Worm (Caenorhabditis elegans): ENCODE results near the gene Y59A8B.19.
"Not testable (repeated sequence)": the region's sequence is repeated elsewhere in the genome, so short reads cannot be mapped to it uniquely, and the experiment has no call there.

Gene Y59A8B.19

ce11 chrV:18010737-18011136 lies 3.7 kb downstream of the Y59A8B.19 start, which contains the start of gene Y59A8B.26:
Gene Y59A8B.26 (minus strand): TSS chrV:18010837.
- TF ChIP-seq nhr-11 (tag; optimal IDR thresholded peaks at IDR 0.05); gmeb-2 (tag; optimal IDR thresholded peaks at IDR 0.05); C38D4.7 (GFP tag; optimal IDR thresholded peaks at IDR 0.05): not testable (repeated sequence)

- TF ChIP-seq eyg-1 (tag; optimal IDR thresholded peaks at IDR 0.05) (no peak), madf-2 (tag; optimal IDR thresholded peaks at IDR 0.05) (no peak), pax-1 (tag; optimal IDR thresholded peaks at IDR 0.05) (no peak)
Measured at ce11 chrV:18014116-18014515, 7.1 kb downstream of the Y59A8B.19 start, which contains the start of gene srh-133. Gene srh-133 (minus strand): TSS chrV:18014216.

- TF ChIP-seq fax-1 (tag; optimal IDR thresholded peaks at IDR 0.05) (no peak), lim-6 (tag; optimal IDR thresholded peaks at IDR 0.05) (no peak), fkh-6 (tag; optimal IDR thresholded peaks at IDR 0.05) (no peak), zip-5 (tag; optimal IDR thresholded peaks at IDR 0.05) (no peak), ceh-19 (GFP tag; optimal IDR thresholded peaks at IDR 0.05) (no peak), syd-9 (tag; optimal IDR thresholded peaks at IDR 0.05) (no peak), ceh-31 (tag; optimal IDR thresholded peaks at IDR 0.05) (no peak), nfya-1 (tag; optimal IDR thresholded peaks at IDR 0.05) (no peak), che-1 (tag; optimal IDR thresholded peaks at IDR 0.05) (no peak), elt-2 (tag; optimal IDR thresholded peaks at IDR 0.05) (no peak), sox-2 (GFP tag; IDR thresholded peaks at IDR 0.05) (no peak), hlh-15 (tag; optimal IDR thresholded peaks at IDR 0.05) (no peak), unc-3 (GFP tag; conservative IDR thresholded peaks at IDR 0.05) (no peak), unc-3 (tag; optimal IDR thresholded peaks at IDR 0.05) (no peak), rnt-1 (tag; optimal IDR thresholded peaks at IDR 0.05) (no peak), hlh-13 (GFP tag; optimal IDR thresholded peaks at IDR 0.05) (no peak), T23F11.4 (GFP tag; optimal IDR thresholded peaks at IDR 0.05) (no peak), pha-4 (tag; optimal IDR thresholded peaks at IDR 0.05) (no peak)
Measured at ce11 chrV:18017226-18017625, 10.2 kb downstream of the Y59A8B.19 start, which contains the start of gene srh-134. Gene srh-134 (minus strand): TSS chrV:18017326.

ce11 chrV:18021464-18021863 lies 14.4 kb downstream of the Y59A8B.19 start:
- TF ChIP-seq elt-2 (tag; optimal IDR thresholded peaks at IDR 0.05) (no peak), ttx-3 (tag; optimal IDR thresholded peaks at IDR 0.05) (no peak), nhr-232 (tag; optimal IDR thresholded peaks at IDR 0.05) (no peak), odd-2 (tag; optimal IDR thresholded peaks at IDR 0.05) (no peak), nhr-11 (tag; optimal IDR thresholded peaks at IDR 0.05) (no peak), T23F11.4 (GFP tag; optimal IDR thresholded peaks at IDR 0.05) (no peak), ets-4 (tag; optimal IDR thresholded peaks at IDR 0.05) (no peak), pax-1 (tag; optimal IDR thresholded peaks at IDR 0.05) (no peak), pat-9 (tag; optimal IDR thresholded peaks at IDR 0.05) (no peak), dmd-4 (tag; optimal IDR thresholded peaks at IDR 0.05; ENCODE audit: borderline replicate concordance) (no peak), hlh-6 (tag; optimal IDR thresholded peaks at IDR 0.05) (no peak), fkh-6 (tag; optimal IDR thresholded peaks at IDR 0.05) (no peak)

ce11 chrV:18022179-18022578 lies 15.1 kb downstream of the Y59A8B.19 start, which contains the start of gene prp-6:
Gene prp-6 (plus strand): TSS chrV:18022479.
- no peak for TF ChIP-seq F13H6.1 (tag; optimal IDR thresholded peaks at IDR 0.05)
- no peak for TF ChIP-seq Y22D7AL.16 (tag; optimal IDR thresholded peaks at IDR 0.05)
- TF ChIP-seq ceh-18 (tag; optimal IDR thresholded peaks at IDR 0.05) = no peak
- TF ChIP-seq ceh-24 (tag; optimal IDR thresholded peaks at IDR 0.05) = no peak
- TF ChIP-seq hlh-15 (tag; optimal IDR thresholded peaks at IDR 0.05) = no peak
- TF ChIP-seq rnt-1 (tag; optimal IDR thresholded peaks at IDR 0.05) = no peak
- TF ChIP-seq ceh-6 (GFP tag; optimal IDR thresholded peaks at IDR 0.05) = no peak
- TF ChIP-seq ceh-9 (tag; optimal IDR thresholded peaks at IDR 0.05) = no peak
- no peak for TF ChIP-seq syd-9 (tag; optimal IDR thresholded peaks at IDR 0.05)
- no peak for TF ChIP-seq T23F11.4 (GFP tag; optimal IDR thresholded peaks at IDR 0.05)
- TF ChIP-seq elt-2 (tag; optimal IDR thresholded peaks at IDR 0.05) = no peak
- no peak for TF ChIP-seq pqm-1 (tag; optimal IDR thresholded peaks at IDR 0.05)
- no peak for TF ChIP-seq pros-1 (tag; optimal IDR thresholded peaks at IDR 0.05)
- no peak for TF ChIP-seq hlh-13 (GFP tag; optimal IDR thresholded peaks at IDR 0.05)
- no peak for TF ChIP-seq ceh-34 (tag; optimal IDR thresholded peaks at IDR 0.05)
- no peak for TF ChIP-seq ceh-48 (tag; optimal IDR thresholded peaks at IDR 0.05)
- TF ChIP-seq gmeb-2 (tag; optimal IDR thresholded peaks at IDR 0.05) = no peak
- no peak for TF ChIP-seq sox-4 (tag; optimal IDR thresholded peaks at IDR 0.05)
- no peak for TF ChIP-seq hlh-6 (tag; optimal IDR thresholded peaks at IDR 0.05)

Measured in whole organism, late embryonic.